Worm (Caenorhabditis elegans): ENCODE measurements around the gene lips-7.
"Not testable (repeated sequence)": the region's sequence is repeated elsewhere in the genome, so short reads cannot be mapped to it uniquely, and the experiment has no call there.

The lips-7 gene

DNA sequence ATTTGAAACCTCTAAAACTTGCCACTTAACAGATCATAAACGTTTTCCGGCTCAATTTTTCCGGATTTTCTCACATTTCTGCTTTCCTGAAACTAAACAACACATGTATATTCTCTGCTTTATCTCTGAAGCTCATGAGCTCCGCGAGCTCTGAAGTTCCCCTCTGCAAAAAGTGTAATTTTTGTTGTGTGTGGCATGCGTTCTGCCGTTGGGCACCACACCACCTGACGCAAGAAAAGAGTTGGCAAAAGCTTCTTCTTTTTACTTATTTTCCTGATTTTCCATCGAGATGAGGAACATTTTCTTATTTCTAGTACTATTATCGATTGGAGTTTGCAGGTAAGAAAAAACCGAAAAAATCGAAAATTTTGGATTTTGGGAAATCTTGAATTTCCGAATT, 25.3 kb upstream of the lips-7 start, which contains the start of gene lgc-34:
Gene lgc-34, plus strand, starts transcription at position 200 of the 400 bp plus-strand sequence.
- TF ChIP-seq hlh-1 (tag; optimal IDR thresholded peaks at IDR 0.05) (peak; percentile 95), unc-120 (tag; optimal IDR thresholded peaks at IDR 0.05; ENCODE audit: poor library complexity, severe bottlenecking) (peak; percentile 35), ham-2 (GFP tag; optimal IDR thresholded peaks at IDR 0.05) (no peak), blmp-1 (tag; optimal IDR thresholded peaks at IDR 0.05) (no peak), nhr-2 (tag; optimal IDR thresholded peaks at IDR 0.05) (no peak)

DNA sequence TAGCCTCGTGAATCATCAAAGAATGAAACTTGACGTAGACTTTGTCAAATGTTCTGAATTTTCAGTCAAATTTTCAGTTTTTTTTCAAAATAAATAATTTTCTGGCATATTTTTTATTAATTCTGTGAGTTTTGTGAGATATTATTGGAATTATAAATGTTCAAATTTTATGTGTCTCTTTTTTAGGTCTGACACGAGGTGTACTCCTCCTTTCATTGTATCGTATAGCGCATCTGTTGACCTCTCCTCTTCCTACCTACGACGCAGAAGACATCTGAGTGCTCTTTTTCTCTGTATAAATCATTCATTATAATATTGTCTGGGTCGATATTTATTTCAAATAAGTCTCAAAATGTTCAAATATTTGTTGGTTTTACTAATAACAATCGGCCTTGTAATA, 16.4 kb upstream of the lips-7 start, which contains the start of gene T27A1.3:
Gene T27A1.3, plus strand, starts transcription at position 301 of the 400 bp plus-strand sequence.
- not testable (repeated sequence) for TF ChIP-seq pha-4, M03D4.4, hlh-1 (tag; optimal IDR thresholded peaks at IDR 0.05)

DNA sequence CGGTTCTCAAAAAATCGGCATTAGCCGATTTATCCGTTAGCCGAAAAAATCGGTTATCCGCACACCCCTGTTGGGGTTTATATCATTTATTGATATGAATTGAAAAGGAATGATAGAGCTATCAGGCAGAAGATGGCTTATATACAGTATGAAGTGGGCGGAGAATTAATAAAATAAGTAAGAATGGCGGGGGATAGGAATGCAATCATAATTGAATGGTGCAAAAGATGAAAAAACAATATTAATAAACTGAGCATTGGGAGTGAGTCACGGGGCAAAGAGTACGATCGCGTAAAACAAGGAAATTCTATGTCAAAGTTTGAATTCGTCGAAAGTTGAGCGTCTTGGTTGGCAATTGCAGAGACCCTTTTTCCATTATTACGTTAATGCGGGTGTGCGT, 14.9 kb upstream of the lips-7 start, which contains the start of gene T27A1.2:
Gene T27A1.2, minus strand, starts transcription at position 101 of the 400 bp plus-strand sequence.
- TF ChIP-seq unc-39 (tag; optimal IDR thresholded peaks at IDR 0.05) (no peak), sptf-1 (tag; optimal IDR thresholded peaks at IDR 0.05) (no peak), lin-32 (GFP tag; optimal IDR thresholded peaks at IDR 0.05) (no peak), mab-5 (tag; optimal IDR thresholded peaks at IDR 0.05) (no peak), cnd-1 (tag; optimal IDR thresholded peaks at IDR 0.05) (no peak), hlh-1 (tag; optimal IDR thresholded peaks at IDR 0.05) (no peak), elt-3 (tag; optimal IDR thresholded peaks at IDR 0.05) (no peak)

DNA sequence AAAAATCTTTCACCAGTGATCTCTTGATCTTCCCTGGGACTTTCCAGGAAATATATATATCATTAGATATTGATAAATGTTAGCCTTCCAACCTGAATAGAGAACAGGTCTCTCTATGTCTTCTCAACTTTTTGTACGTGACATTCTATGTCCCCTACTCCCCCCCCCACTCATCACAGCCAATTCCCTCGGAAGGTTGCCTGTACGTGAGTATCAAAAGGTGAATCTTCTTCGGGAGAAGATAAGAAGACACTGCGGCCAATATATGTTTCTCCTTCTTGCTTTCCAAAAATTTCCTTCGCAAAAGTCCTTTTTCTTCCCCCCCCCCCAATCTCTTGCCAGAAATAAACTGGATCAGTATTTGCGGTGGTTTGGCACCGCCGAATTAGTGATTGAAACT, 9.2 kb upstream of the lips-7 start:
- no peak for TF ChIP-seq ceh-39 (tag; optimal IDR thresholded peaks at IDR 0.05)
- TF ChIP-seq ceh-43 (GFP tag; optimal IDR thresholded peaks at IDR 0.05): no peak
- no peak for TF ChIP-seq unc-62 (GFP tag; optimal IDR thresholded peaks at IDR 0.05)
- no peak for TF ChIP-seq nhr-76 (tag; optimal IDR thresholded peaks at IDR 0.05)
- TF ChIP-seq bed-3 (GFP tag; optimal IDR thresholded peaks at IDR 0.05): no peak
- TF ChIP-seq zip-8 (tag; optimal IDR thresholded peaks at IDR 0.05): no peak
- no peak for TF ChIP-seq mep-1 (tag; optimal IDR thresholded peaks at IDR 0.05)
- no peak for TF ChIP-seq blmp-1 (tag; optimal IDR thresholded peaks at IDR 0.05)
- TF ChIP-seq ces-1 (GFP tag; optimal IDR thresholded peaks at IDR 0.05): no peak
- no peak for TF ChIP-seq elt-3 (tag; optimal IDR thresholded peaks at IDR 0.05)
- no peak for TF ChIP-seq lsy-2 (tag; optimal IDR thresholded peaks at IDR 0.05)
- no peak for TF ChIP-seq pha-4 (tag; optimal IDR thresholded peaks at IDR 0.05)
- TF ChIP-seq snpc-4 (tag; optimal IDR thresholded peaks at IDR 0.05): no peak
- TF ChIP-seq unc-120 (tag; optimal IDR thresholded peaks at IDR 0.05; ENCODE audit: poor library complexity, severe bottlenecking): no peak
- no peak for TF ChIP-seq nhr-237 (tag; optimal IDR thresholded peaks at IDR 0.05)
- TF ChIP-seq drap-1 (GFP tag; optimal IDR thresholded peaks at IDR 0.05): no peak
- TF ChIP-seq mls-2 (tag; optimal IDR thresholded peaks at IDR 0.05): no peak

DNA sequence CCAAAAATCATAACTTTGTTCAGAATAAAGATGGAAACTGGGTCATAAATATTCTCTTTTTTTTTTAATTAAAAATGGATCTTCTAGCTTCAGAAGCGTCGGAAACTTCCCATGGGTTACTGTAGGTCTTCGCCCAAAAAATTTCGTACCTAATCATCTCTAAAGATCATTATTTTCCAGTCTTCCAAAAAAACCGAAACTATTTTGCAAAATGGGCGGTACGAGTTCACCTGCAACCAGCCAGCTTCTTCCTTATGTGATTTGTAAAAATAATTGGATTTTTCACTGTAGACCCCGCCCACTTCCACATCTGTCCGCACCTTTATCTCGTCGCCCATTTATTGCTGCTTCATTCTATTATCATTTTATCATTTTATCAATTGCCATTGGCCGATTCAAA, 5.2 kb upstream of the lips-7 start, which contains the start of gene mlt-10:
Gene mlt-10, plus strand, starts transcription at position 301 of the 400 bp plus-strand sequence.
- TF ChIP-seq nhr-237 (tag; optimal IDR thresholded peaks at IDR 0.05): no peak

DNA sequence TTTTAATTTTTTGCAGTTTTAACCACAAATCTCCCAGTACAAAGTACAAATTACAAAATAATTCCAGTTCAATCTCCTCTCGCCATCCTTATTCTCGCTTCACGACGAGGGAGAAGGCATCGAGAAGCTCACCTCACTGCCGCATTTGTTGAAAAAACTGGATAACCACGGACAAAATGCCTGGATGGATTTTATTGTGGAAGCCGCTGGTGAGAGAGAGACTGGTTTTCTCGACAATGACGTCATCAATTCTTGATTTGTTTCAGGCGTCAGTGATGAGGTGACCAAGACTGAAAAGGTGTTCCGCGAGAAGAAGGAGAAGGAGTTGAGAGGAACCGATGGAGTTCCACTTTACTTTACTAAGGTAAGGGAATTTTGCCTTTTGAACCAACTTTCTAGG, 2.2 kb upstream of the lips-7 start:
- TF ChIP-seq nhr-237 (tag; optimal IDR thresholded peaks at IDR 0.05) (no peak), flh-1 (GFP tag; optimal IDR thresholded peaks at IDR 0.05) (no peak), snpc-4 (tag; optimal IDR thresholded peaks at IDR 0.05) (no peak), mep-1 (tag; optimal IDR thresholded peaks at IDR 0.05) (no peak), ztf-11 (tag; optimal IDR thresholded peaks at IDR 0.05) (no peak), nhr-12 (tag; optimal IDR thresholded peaks at IDR 0.05) (no peak), nhr-28 (tag; optimal IDR thresholded peaks at IDR 0.05) (no peak), sptf-1 (tag; optimal IDR thresholded peaks at IDR 0.05) (no peak), nhr-2 (tag; optimal IDR thresholded peaks at IDR 0.05) (no peak), unc-62 (GFP tag; optimal IDR thresholded peaks at IDR 0.05) (no peak), lsy-2 (tag; optimal IDR thresholded peaks at IDR 0.05) (no peak), zip-8 (tag; optimal IDR thresholded peaks at IDR 0.05) (no peak), mab-5 (tag; optimal IDR thresholded peaks at IDR 0.05) (no peak)

Measured in whole organism, mixed stage, embryonic.